Fruit fly (Drosophila melanogaster) whole organism, embryonic: ENCODE results near the gene CG44005.

Source experiments
- ATbp ChIP-seq: fragments of 200-800 bp; sonication (Bioruptor generic); optimal IDR thresholded peaks from 2 replicates; lab custom pipeline; 2017; ENCODE audit warnings: missing biosample characterization, mild to moderate bottlenecking, missing genetic modification characterization, missing genetic modification reagents
- Atf3 ChIP-seq: fragments of 200-800 bp; sonication (Bioruptor generic); optimal IDR thresholded peaks from 3 replicates; lab custom pipeline; 2016; ENCODE audit warnings: missing biosample characterization, missing genetic modification characterization
- BtbVII ChIP-seq: fragments of 200-800 bp; sonication (Bioruptor generic); optimal IDR thresholded peaks from 3 replicates; lab custom pipeline; 2017; ENCODE audit warnings: missing biosample characterization, mild to moderate bottlenecking, missing genetic modification characterization
- CG10147 ChIP-seq: fragments of 200-800 bp; sonication (Bioruptor generic); optimal IDR thresholded peaks from 2 replicates; lab custom pipeline; 2019; ENCODE audit warnings: missing biosample characterization, mild to moderate bottlenecking, missing genetic modification characterization, moderate library complexity
- CG10321 ChIP-seq: fragments of 200-800 bp; sonication (Bioruptor generic); IDR thresholded peaks from 2 replicates; pipeline ENCODE4 v1.3.6; 2022; ENCODE audit warnings: missing biosample characterization, missing genetic modification characterization
- CG11696 ChIP-seq: fragments of 200-800 bp; sonication (Bioruptor generic); IDR thresholded peaks from 2 replicates; pipeline ENCODE4 v1.3.6; 2022; ENCODE audit warnings: missing biosample characterization, missing genetic modification characterization
- CG12744 ChIP-seq: fragments of 200-800 bp; sonication (Bioruptor generic); optimal IDR thresholded peaks from 2 replicates; lab custom pipeline; 2016; ENCODE audit warnings: missing biosample characterization, missing genetic modification characterization
- CG14050 ChIP-seq: fragments of 200-800 bp; sonication (Bioruptor generic); IDR thresholded peaks from 3 replicates; pipeline ENCODE4 v1.3.6; 2022; ENCODE audit warnings: missing biosample characterization, missing genetic modification characterization
- CG16779 ChIP-seq: fragments of 200-800 bp; sonication (Bioruptor generic); IDR thresholded peaks from 2 replicates; pipeline ENCODE4 v1.3.6; 2022; ENCODE audit warnings: missing biosample characterization, missing genetic modification characterization
- CG17385 ChIP-seq: fragments of 200-800 bp; sonication (Bioruptor generic); optimal IDR thresholded peaks from 3 replicates; lab custom pipeline; 2018; ENCODE audit warnings: missing biosample characterization, mild to moderate bottlenecking, missing genetic modification characterization
- CG1792 ChIP-seq: fragments of 200-800 bp; sonication (Bioruptor generic); optimal IDR thresholded peaks from 2 replicates; lab custom pipeline; 2016; ENCODE audit warnings: missing biosample characterization, missing genetic modification characterization
- CG2875 ChIP-seq: fragments of 200-800 bp; sonication (Bioruptor generic); optimal IDR thresholded peaks from 2 replicates; lab custom pipeline; 2017; ENCODE audit warnings: missing biosample characterization, mild to moderate bottlenecking, missing genetic modification characterization, missing genetic modification reagents
- CG31365 ChIP-seq: fragments of 200-800 bp; sonication (Bioruptor generic); optimal IDR thresholded peaks from 2 replicates; lab custom pipeline; 2018; ENCODE audit warnings: missing biosample characterization, mild to moderate bottlenecking, missing genetic modification characterization
- CG32767 ChIP-seq: fragments of 200-800 bp; sonication (Bioruptor generic); IDR thresholded peaks from 2 replicates; pipeline ENCODE4 v1.3.6; 2022; ENCODE audit warnings: missing biosample characterization, missing genetic modification characterization
- CG3847 ChIP-seq: fragments of 200-800 bp; sonication (Bioruptor generic); IDR thresholded peaks from 2 replicates; pipeline ENCODE4 v1.3.6; 2022; ENCODE audit warnings: missing biosample characterization, missing genetic modification characterization
- CG4617 ChIP-seq: fragments of 200-800 bp; sonication (Bioruptor generic); optimal IDR thresholded peaks from 3 replicates; lab custom pipeline; 2016; ENCODE audit warnings: missing biosample characterization, missing genetic modification characterization, borderline replicate concordance
- CG5180 ChIP-seq: fragments of 200-800 bp; sonication (Bioruptor generic); optimal IDR thresholded peaks from 3 replicates; lab custom pipeline; 2017; ENCODE audit warnings: missing biosample characterization, missing genetic modification characterization, mild to moderate bottlenecking, moderate library complexity, missing genetic modification reagents
- CG6813 ChIP-seq: fragments of 200-800 bp; sonication (Bioruptor generic); optimal IDR thresholded peaks from 2 replicates; lab custom pipeline; 2017; ENCODE audit warnings: missing biosample characterization, missing genetic modification characterization, mild to moderate bottlenecking, moderate library complexity, missing genetic modification reagents
- CG6854 ChIP-seq: fragments of 200-800 bp; sonication (Bioruptor generic); optimal IDR thresholded peaks from 3 replicates; lab custom pipeline; 2017; ENCODE audit warnings: missing biosample characterization, mild to moderate bottlenecking, missing genetic modification characterization
- CG7786 ChIP-seq: fragments of 200-800 bp; sonication (Bioruptor generic); optimal IDR thresholded peaks from 2 replicates; lab custom pipeline; 2016; ENCODE audit warnings: missing biosample characterization, missing genetic modification characterization
- CG7963 ChIP-seq: fragments of 200-800 bp; sonication (Bioruptor generic); IDR thresholded peaks from 3 replicates; pipeline ENCODE4 v1.3.6; 2022; ENCODE audit warnings: missing biosample characterization, missing genetic modification characterization; ENCODE audit not compliant: partially characterized antibody
- CG8290 ChIP-seq, 3 experiments: fragments of 200-800 bp; sonication (Bioruptor generic); optimal IDR thresholded peaks; 2 replicates each; lab custom pipeline; 2016 to 2019; ENCODE audit warnings: missing biosample characterization in 3 of 3, missing genetic modification characterization in 3 of 3, mild to moderate bottlenecking in 2 of 3, moderate library complexity in 1 of 3
- CG8924 ChIP-seq: fragments of 200-800 bp; optimal IDR thresholded peaks from 3 replicates; lab custom pipeline; 2019; ENCODE audit warnings: missing biosample characterization, mild to moderate bottlenecking, missing genetic modification characterization, moderate library complexity
- CG9609 ChIP-seq: fragments of 200-800 bp; sonication (Bioruptor generic); optimal IDR thresholded peaks from 3 replicates; lab custom pipeline; 2016; ENCODE audit warnings: missing biosample characterization, missing genetic modification characterization
- CTCF ChIP-seq: fragments of 200-800 bp; sonication (Bioruptor generic); optimal IDR thresholded peaks from 2 replicates; lab custom pipeline; 2017; ENCODE audit warnings: missing biosample characterization, mild to moderate bottlenecking, missing genetic modification characterization, moderate library complexity
- CrebB ChIP-seq: fragments of 200-800 bp; sonication (Bioruptor generic); optimal IDR thresholded peaks from 3 replicates; lab custom pipeline; 2018; ENCODE audit warnings: missing biosample characterization, mild to moderate bottlenecking, missing genetic modification characterization
- Dfd ChIP-seq, 2 experiments: fragments of >200 bp; optimal IDR thresholded peaks; 2 replicates each; lab custom pipeline; 2017; ENCODE audit warnings: missing biosample characterization in 2 of 2, missing genetic modification characterization in 2 of 2
- E2f1 ChIP-seq: fragments of 200-800 bp; sonication (Bioruptor generic); IDR thresholded peaks from 2 replicates; pipeline ENCODE4 v1.3.6; 2022; ENCODE audit warnings: missing biosample characterization, missing genetic modification characterization
- Hand ChIP-seq: fragments of 200-800 bp; sonication (Bioruptor generic); optimal IDR thresholded peaks from 2 replicates; lab custom pipeline; 2017; ENCODE audit warnings: mild to moderate bottlenecking, missing biosample characterization, missing genetic modification reagents, missing genetic modification characterization
- Hmx ChIP-seq: fragments of 200-800 bp; sonication (Bioruptor generic); optimal IDR thresholded peaks from 2 replicates; lab custom pipeline; 2016; ENCODE audit warnings: missing biosample characterization, missing genetic modification characterization
- Lhr ChIP-seq: fragments of 200-800 bp; sonication (Bioruptor generic); optimal IDR thresholded peaks from 3 replicates; lab custom pipeline; 2017; ENCODE audit warnings: mild to moderate bottlenecking, missing biosample characterization, missing genetic modification reagents, missing genetic modification characterization
- Nf-YC ChIP-seq: fragments of 200-800 bp; optimal IDR thresholded peaks from 3 replicates; lab custom pipeline; 2019; ENCODE audit warnings: missing biosample characterization, mild to moderate bottlenecking, missing genetic modification characterization, moderate library complexity
- Ptx1 ChIP-seq: fragments of 200-800 bp; sonication (Bioruptor generic); IDR thresholded peaks from 2 replicates; pipeline ENCODE4 v1.3.6; 2022; ENCODE audit warnings: missing biosample characterization, missing genetic modification characterization
- Ravus ChIP-seq: fragments of 200-800 bp; sonication (Bioruptor generic); IDR thresholded peaks from 2 replicates; pipeline ENCODE4 v1.3.6; 2022; ENCODE audit warnings: missing biosample characterization, missing genetic modification characterization
- Rx ChIP-seq: fragments of 200-800 bp; sonication (Bioruptor generic); IDR thresholded peaks from 2 replicates; pipeline ENCODE4 v1.3.6; 2022; ENCODE audit warnings: missing biosample characterization, missing genetic modification characterization
- Ssrp ChIP-seq: fragments of 200-800 bp; sonication (Bioruptor generic); optimal IDR thresholded peaks from 2 replicates; lab custom pipeline; 2018; ENCODE audit warnings: missing biosample characterization, mild to moderate bottlenecking, missing genetic modification characterization, moderate library complexity
- Usf ChIP-seq: fragments of 200-800 bp; sonication (Bioruptor generic); optimal IDR thresholded peaks from 2 replicates; lab custom pipeline; 2017; ENCODE audit warnings: missing genotype, missing biosample characterization, missing genetic modification characterization
- bab2 ChIP-seq: fragments of 200-800 bp; sonication (Bioruptor generic); optimal IDR thresholded peaks from 2 replicates; lab custom pipeline; 2016; ENCODE audit warnings: missing biosample characterization, missing genetic modification characterization
- cg ChIP-seq: fragments of 200-800 bp; sonication (Bioruptor generic); optimal IDR thresholded peaks from 3 replicates; lab custom pipeline; 2019; ENCODE audit warnings: missing biosample characterization, mild to moderate bottlenecking, missing genetic modification characterization, moderate library complexity
- ci ChIP-seq: fragments of 200-800 bp; sonication (Bioruptor generic); IDR thresholded peaks from 3 replicates; pipeline ENCODE4 v1.3.6; 2022; ENCODE audit warnings: missing biosample characterization, missing genetic modification characterization
- fd64A ChIP-seq: fragments of 200-800 bp; sonication (Bioruptor generic); optimal IDR thresholded peaks from 3 replicates; lab custom pipeline; 2018; ENCODE audit warnings: missing biosample characterization, mild to moderate bottlenecking, missing genetic modification characterization
- gt ChIP-seq: fragments of 200-800 bp; sonication (Bioruptor generic); IDR thresholded peaks from 2 replicates; pipeline ENCODE4 v1.3.6; 2022; ENCODE audit warnings: missing biosample characterization, missing genetic modification characterization
- lmd ChIP-seq: fragments of 200-800 bp; sonication (Bioruptor generic); IDR thresholded peaks from 2 replicates; pipeline ENCODE4 v1.3.6; 2022; ENCODE audit warnings: missing biosample characterization, missing genetic modification characterization
- maf-S ChIP-seq: fragments of 200-800 bp; sonication (Bioruptor generic); optimal IDR thresholded peaks from 2 replicates; lab custom pipeline; 2016; ENCODE audit warnings: missing biosample characterization, missing genetic modification characterization
- oc ChIP-seq: fragments of 200-800 bp; sonication (Bioruptor generic); optimal IDR thresholded peaks from 2 replicates; lab custom pipeline; 2018; ENCODE audit warnings: missing biosample characterization, mild to moderate bottlenecking, missing genetic modification characterization, moderate library complexity
- pros ChIP-seq: fragments of 200-800 bp; sonication (Bioruptor generic); optimal IDR thresholded peaks from 3 replicates; lab custom pipeline; 2019; ENCODE audit warnings: missing biosample characterization, mild to moderate bottlenecking, missing genetic modification characterization, moderate library complexity
- pum ChIP-seq: fragments of 200-800 bp; sonication (Bioruptor generic); optimal IDR thresholded peaks from 2 replicates; lab custom pipeline; 2016; ENCODE audit warnings: missing biosample characterization, missing genetic modification characterization
- sim ChIP-seq: fragments of 200-800 bp; sonication (Bioruptor generic); IDR thresholded peaks from 2 replicates; pipeline ENCODE4 v1.3.6; 2022; ENCODE audit warnings: missing biosample characterization, missing genetic modification characterization
- sqz ChIP-seq: fragments of 200-800 bp; sonication (Bioruptor generic); optimal IDR thresholded peaks from 3 replicates; lab custom pipeline; 2018; ENCODE audit warnings: missing biosample characterization, mild to moderate bottlenecking, missing genetic modification characterization

Gene CG44005

dm6 chr3L:18029546-18030300 is 42.2 kb downstream of the CG44005 start (continued):
- TF ChIP-seq E2f1 (GFP tag; lab: Robert Waterston, UW) (peak; percentile 43; the same call in 1 of the 2 replicates), ci (GFP tag; lab: Robert Waterston, UW) (peak; percentile 92), CG8924 (tag; lab: Kevin White, UChicago) (peak; percentile 70), ATbp (GFP tag; lab: Kevin White, UChicago) (peak; percentile 92), CG7963 (no peak), gt (GFP tag; lab: Robert Waterston, UW) (no peak), Ptx1 (GFP tag; lab: Robert Waterston, UW) (peak; percentile 30; the same call in 1 of the 2 replicates), CG5180 (GFP tag; lab: Kevin White, UChicago) (peak; percentile 64), CG9609 (GFP tag; lab: Kevin White, UChicago) (peak; percentile 13), Hand (GFP tag; lab: Kevin White, UChicago) (peak; percentile 41), CG4617 (GFP tag; lab: Kevin White, UChicago) (peak; percentile 30), Hmx (GFP tag; lab: Kevin White, UChicago) (no peak), CG12744 (peak; percentile 51), lmd (GFP tag; lab: Robert Waterston, UW) (peak; percentile 18; the same call in 1 of the 2 replicates), pros (GFP tag; lab: Kevin White, UChicago) (peak; percentile 41), cg (GFP tag; lab: Kevin White, UChicago) (peak; percentile 93), CTCF (GFP tag; lab: Kevin White, UChicago) (peak; percentile 43), CG32767 (peak; percentile 87), CG2875 (GFP tag; lab: Kevin White, UChicago) (peak; percentile 89), Usf (GFP tag; lab: Kevin White, UChicago) (no peak), CG3847 (no peak), CG8290 (GFP tag; optimal IDR thresholded peaks at IDR 0.05; lab: Kevin White, UChicago) (peak; percentile 75), CG8290 (tag; optimal IDR thresholded peaks at IDR 0.05; lab: Kevin White, UChicago) (peak; percentile 58 to 92), BtbVII (GFP tag; lab: Kevin White, UChicago) (peak; percentile 78), Atf3 (GFP tag; lab: Kevin White, UChicago) (peak; percentile 64), Ravus (GFP tag; lab: Robert Waterston, UW) (no peak), sqz (GFP tag; lab: Kevin White, UChicago) (peak; percentile 44), CG7786 (GFP tag; lab: Kevin White, UChicago) (peak; percentile 38), CG17385 (GFP tag; lab: Kevin White, UChicago) (peak; percentile 48), Lhr (GFP tag; lab: Kevin White, UChicago) (peak; percentile 60), CG31365 (peak; percentile 68), CrebB (tag; lab: Kevin White, UChicago) (peak; percentile 89), Rx (GFP tag; lab: Robert Waterston, UW) (no peak), CG6813 (GFP tag; lab: Kevin White, UChicago) (peak; percentile 95), CG16779 (peak; percentile 73; the same call in 1 of the 2 replicates), CG6854 (GFP tag; lab: Kevin White, UChicago) (peak; percentile 61), fd64A (peak; percentile 87), pum (GFP tag; lab: Kevin White, UChicago) (peak; percentile 13), CG11696 (GFP tag; lab: Robert Waterston, UW) (peak; percentile 60), bab2 (GFP tag; lab: Kevin White, UChicago) (peak; percentile 68), maf-S (peak; percentile 54), Dfd (GFP tag; optimal IDR thresholded peaks at IDR 0.05; lab: Kevin White, UChicago) (no peak), sim (GFP tag; lab: Robert Waterston, UW) (peak; percentile 75), CG1792 (GFP tag; lab: Kevin White, UChicago) (peak; percentile 73), oc (tag; lab: Kevin White, UChicago) (peak; percentile 94), Nf-YC (tag; lab: Kevin White, UChicago) (peak; percentile 39), CG10321 (GFP tag; lab: Robert Waterston, UW) (0 out of 2 replicates have a peak, but pooled peaks have one; percentile 33), CG14050 (GFP tag; lab: Robert Waterston, UW) (peak; percentile 29; the same call in 1 of the 3 replicates), CG10147 (GFP tag; lab: Kevin White, UChicago) (peak; percentile 57), Ssrp (tag; lab: Kevin White, UChicago) (no peak)
